Fruit fly (Drosophila melanogaster): ENCODE results near the gene CG14658.
A peak's percentile ranks its signal among the peaks of the same experiment; 100 is the strongest.

- peak; percentile 88 for TF ChIP-seq kay (GFP tag; ENCODE audit: borderline replicate concordance)
- no peak for TF ChIP-seq CG5204 (GFP tag; optimal IDR thresholded peaks at IDR 0.05)
- no peak for TF ChIP-seq cic (GFP tag; optimal IDR thresholded peaks at IDR 0.05)
Observed at dm6 chr3R:4811936-4812534, 18.3 kb downstream of the CG14658 start, which contains the start of the genes Hus1-like and ctrip.

Data from whole organism, adult.